Worm (Caenorhabditis elegans): ENCODE data around the gene sri-28.

- TF ChIP-seq snpc-4 (tag; optimal IDR thresholded peaks at IDR 0.05) (no peak), unc-39 (tag; optimal IDR thresholded peaks at IDR 0.05) (no peak), mep-1 (tag; optimal IDR thresholded peaks at IDR 0.05) (no peak), pha-4 (tag; optimal IDR thresholded peaks at IDR 0.05) (no peak), unc-62 (GFP tag; optimal IDR thresholded peaks at IDR 0.05) (no peak), elt-3 (tag; optimal IDR thresholded peaks at IDR 0.05) (no peak), lin-32 (GFP tag; optimal IDR thresholded peaks at IDR 0.05) (no peak), nhr-12 (tag; optimal IDR thresholded peaks at IDR 0.05) (no peak), ztf-11 (tag; optimal IDR thresholded peaks at IDR 0.05) (no peak), lsy-2 (tag; optimal IDR thresholded peaks at IDR 0.05) (no peak), nhr-237 (tag; optimal IDR thresholded peaks at IDR 0.05) (no peak), elt-1 (tag; optimal IDR thresholded peaks at IDR 0.05; ENCODE audit: borderline replicate concordance, insufficient read depth) (no peak)
Measured at ce11 chrII:3061605-3062004, 13.1 kb downstream of the sri-28 start.
